Worm (Caenorhabditis elegans): ENCODE results near the gene srlf-23.

- TF ChIP-seq ama-1 (optimal IDR thresholded peaks at IDR 0.05) (no peak), ceh-13 (GFP tag; optimal IDR thresholded peaks at IDR 0.05) (no peak), hmg-4 (GFP tag; optimal IDR thresholded peaks at IDR 0.05) (no peak), B0310.2 (tag; optimal IDR thresholded peaks at IDR 0.05) (no peak), hmbx-1 (tag; optimal IDR thresholded peaks at IDR 0.05) (no peak), scrt-1 (GFP tag; IDR thresholded peaks at IDR 0.05) (no peak), flt-1 (GFP tag; IDR thresholded peaks at IDR 0.05) (no peak), ceh-36 (tag; optimal IDR thresholded peaks at IDR 0.05) (no peak), F13C5.2 (tag; optimal IDR thresholded peaks at IDR 0.05) (no peak)
These were observed 49.2 kb upstream of the srlf-23 start for ce11 chrV:942556-942955.
